Fruit fly (Drosophila melanogaster) whole organism, adult: ENCODE results near the gene Crag.
A peak's percentile ranks its signal among the peaks of the same experiment; 100 is the strongest.

ENCODE experiments used
- CG11617 ChIP-seq: fragments of 200-800 bp; sonication (Bioruptor generic); optimal IDR thresholded peaks from 2 replicates; lab custom pipeline; 2017; ENCODE audit warnings: mild to moderate bottlenecking, missing biosample characterization, missing genetic modification reagents, missing genetic modification characterization
- CG12768 ChIP-seq: fragments of 200-800 bp; sonication (Bioruptor generic); optimal IDR thresholded peaks from 2 replicates; lab custom pipeline; 2017; ENCODE audit warnings: missing biosample characterization, missing genetic modification characterization, mild to moderate bottlenecking, moderate library complexity, missing genetic modification reagents
- CG14711 ChIP-seq: fragments of 200-800 bp; sonication (Bioruptor generic); optimal IDR thresholded peaks from 2 replicates; lab custom pipeline; 2018; ENCODE audit warnings: missing biosample characterization, mild to moderate bottlenecking, missing genetic modification characterization, moderate library complexity
- CG1620 ChIP-seq: fragments of 200-800 bp; sonication (Bioruptor generic); optimal IDR thresholded peaks from 2 replicates; lab custom pipeline; 2016; ENCODE audit warnings: missing biosample characterization, missing genetic modification characterization
- CG33017 ChIP-seq: fragments of 200-800 bp; sonication (Bioruptor generic); optimal IDR thresholded peaks from 2 replicates; lab custom pipeline; 2018; ENCODE audit warnings: missing biosample characterization, mild to moderate bottlenecking, missing genetic modification characterization, moderate library complexity
- CG5204 ChIP-seq: fragments of 200-800 bp; sonication (Bioruptor generic); optimal IDR thresholded peaks from 2 replicates; lab custom pipeline; 2016; ENCODE audit warnings: missing biosample characterization, missing genetic modification characterization
- CG7045 ChIP-seq: fragments of 200-800 bp; sonication (Bioruptor generic); optimal IDR thresholded peaks from 2 replicates; lab custom pipeline; 2017; ENCODE audit warnings: missing biosample characterization, mild to moderate bottlenecking, missing genetic modification characterization
- CG7101 ChIP-seq: fragments of 200-800 bp; sonication (Bioruptor generic); optimal IDR thresholded peaks from 2 replicates; lab custom pipeline; 2018; ENCODE audit warnings: missing biosample characterization, mild to moderate bottlenecking, missing genetic modification characterization, moderate library complexity
- Clk ChIP-seq: fragments of 200-800 bp; sonication (Bioruptor generic); optimal IDR thresholded peaks from 2 replicates; lab custom pipeline; 2017; ENCODE audit warnings: missing biosample characterization, missing genetic modification characterization
- Crg-1 ChIP-seq: fragments of 200-800 bp; sonication (Bioruptor generic); optimal IDR thresholded peaks from 2 replicates; lab custom pipeline; 2016; ENCODE audit warnings: missing biosample characterization, missing genetic modification characterization
- Hr96 ChIP-seq: fragments of 200-800 bp; sonication (Bioruptor generic); optimal IDR thresholded peaks from 2 replicates; lab custom pipeline; 2016; ENCODE audit warnings: missing biosample characterization, missing genetic modification characterization
- Mnt ChIP-seq: fragments of 200-800 bp; sonication (Bioruptor generic); optimal IDR thresholded peaks from 2 replicates; lab custom pipeline; 2016; ENCODE audit warnings: missing biosample characterization, mild to moderate bottlenecking, missing genetic modification characterization
- bab1 ChIP-seq: fragments of 200-800 bp; sonication (Bioruptor generic); optimal IDR thresholded peaks from 3 replicates; lab custom pipeline; 2019; ENCODE audit warnings: missing biosample characterization, mild to moderate bottlenecking, missing genetic modification characterization, moderate library complexity
- cic ChIP-seq: fragments of 200-800 bp; sonication (Bioruptor generic); optimal IDR thresholded peaks from 2 replicates; lab custom pipeline; 2017; ENCODE audit warnings: missing biosample characterization, mild to moderate bottlenecking, missing genetic modification characterization, moderate library complexity
- cnc ChIP-seq, 2 experiments: fragments of >200 bp; optimal IDR thresholded peaks; 2 replicates each; lab custom pipeline; 2017
- kay ChIP-seq: fragments of 200-800 bp; sonication (Bioruptor generic); peaks from one replicate; lab custom pipeline; 2016; ENCODE audit warnings: missing biosample characterization, missing genetic modification characterization, borderline replicate concordance
- ovo ChIP-seq: fragments of 200-800 bp; sonication (Bioruptor generic); optimal IDR thresholded peaks from 2 replicates; lab custom pipeline; 2016; ENCODE audit warnings: missing biosample characterization, missing genetic modification characterization
- pad ChIP-seq: fragments of 200-800 bp; sonication (Bioruptor generic); optimal IDR thresholded peaks from 3 replicates; lab custom pipeline; 2017; ENCODE audit warnings: missing biosample characterization, missing genetic modification characterization, mild to moderate bottlenecking, moderate library complexity, missing genetic modification reagents
- tj ChIP-seq: fragments of 200-800 bp; sonication (Bioruptor generic); optimal IDR thresholded peaks from 3 replicates; lab custom pipeline; 2017; ENCODE audit warnings: missing biosample characterization, mild to moderate bottlenecking, missing genetic modification characterization, moderate library complexity
- toe ChIP-seq: fragments of 200-800 bp; sonication (Bioruptor generic); optimal IDR thresholded peaks from 2 replicates; lab custom pipeline; 2016; ENCODE audit warnings: missing biosample characterization, missing genetic modification characterization

Gene Crag

dm6 chrX:8573744-8574484, 17.9 kb upstream of the Crag start, which contains the start of gene CG12065:
CG12065 (plus strand) TSS chrX:8574306.
- TF ChIP-seq CG14711 (tag; lab: Kevin White, UChicago) (peak; percentile 12), pad (GFP tag; lab: Kevin White, UChicago) (no peak), Clk (GFP tag; lab: Kevin White, UChicago) (no peak), kay (GFP tag; lab: Kevin White, UChicago) (no peak), CG11617 (GFP tag; lab: Kevin White, UChicago) (no peak), CG7101 (tag; lab: Kevin White, UChicago) (no peak), bab1 (GFP tag; lab: Kevin White, UChicago) (peak; percentile 87), Hr96 (GFP tag; lab: Kevin White, UChicago) (no peak), CG12768 (GFP tag; lab: Kevin White, UChicago) (peak; percentile 23), CG1620 (GFP tag; lab: Kevin White, UChicago) (peak; percentile 16), CG5204 (GFP tag; lab: Kevin White, UChicago) (no peak), tj (GFP tag; lab: Kevin White, UChicago) (no peak), cnc (optimal IDR thresholded peaks at IDR 0.05; lab: Kevin White, UChicago) (peak in 1 of 2 experiments; percentile 31), ovo (GFP tag; lab: Kevin White, UChicago) (no peak), Crg-1 (GFP tag; lab: Kevin White, UChicago) (no peak), cic (GFP tag; lab: Kevin White, UChicago) (peak; percentile 52), Mnt (GFP tag; lab: Kevin White, UChicago) (peak; percentile 39), CG33017 (tag; lab: Kevin White, UChicago) (peak; percentile 10), CG7045 (no peak), toe (GFP tag; lab: Kevin White, UChicago) (no peak)

- TF ChIP-seq kay (GFP tag; lab: Kevin White, UChicago) (peak; percentile 93), CG1620 (GFP tag; lab: Kevin White, UChicago) (peak; percentile 25), Mnt (GFP tag; lab: Kevin White, UChicago) (peak; percentile 14), Crg-1 (GFP tag; lab: Kevin White, UChicago) (no peak), CG7045 (no peak), CG33017 (tag; lab: Kevin White, UChicago) (peak; percentile 71), CG11617 (GFP tag; lab: Kevin White, UChicago) (peak; percentile 52), ovo (GFP tag; lab: Kevin White, UChicago) (peak; percentile 26), pad (GFP tag; lab: Kevin White, UChicago) (peak; percentile 32), toe (GFP tag; lab: Kevin White, UChicago) (peak; percentile 10), tj (GFP tag; lab: Kevin White, UChicago) (peak; percentile 35), CG14711 (tag; lab: Kevin White, UChicago) (peak; percentile 71), bab1 (GFP tag; lab: Kevin White, UChicago) (peak; percentile 67), CG7101 (tag; lab: Kevin White, UChicago) (peak; percentile 82), Clk (GFP tag; lab: Kevin White, UChicago) (peak; percentile 44), cic (GFP tag; lab: Kevin White, UChicago) (no peak), CG12768 (GFP tag; lab: Kevin White, UChicago) (no peak), Hr96 (GFP tag; lab: Kevin White, UChicago) (no peak), CG5204 (GFP tag; lab: Kevin White, UChicago) (peak; percentile 43)
These were observed 17.0 kb upstream of the Crag start for dm6 chrX:8574672-8575350.

dm6 chrX:8576675-8577074, 15.2 kb upstream of the Crag start:
- TF ChIP-seq kay (GFP tag; lab: Kevin White, UChicago) = no peak
- TF ChIP-seq bab1 (GFP tag; lab: Kevin White, UChicago) = no peak
- TF ChIP-seq pad (GFP tag; lab: Kevin White, UChicago) = no peak

- no peak for TF ChIP-seq Mnt (GFP tag; lab: Kevin White, UChicago)
- TF ChIP-seq cnc (optimal IDR thresholded peaks at IDR 0.05; lab: Kevin White, UChicago) = no peak
- TF ChIP-seq CG7045 = no peak
- TF ChIP-seq toe (GFP tag; lab: Kevin White, UChicago) = no peak
- no peak for TF ChIP-seq cic (GFP tag; lab: Kevin White, UChicago)
- TF ChIP-seq CG14711 (tag; lab: Kevin White, UChicago) = no peak
- no peak for TF ChIP-seq CG11617 (GFP tag; lab: Kevin White, UChicago)
- TF ChIP-seq CG12768 (GFP tag; lab: Kevin White, UChicago) = no peak
- TF ChIP-seq Crg-1 (GFP tag; lab: Kevin White, UChicago) = no peak
These were observed 12.7 kb upstream of the Crag start for dm6 chrX:8579097-8579496.

dm6 chrX:8579875-8580274, 12.0 kb upstream of the Crag start:
- no peak for TF ChIP-seq Mnt (GFP tag; lab: Kevin White, UChicago)
- no peak for TF ChIP-seq CG12768 (GFP tag; lab: Kevin White, UChicago)
- no peak for TF ChIP-seq tj (GFP tag; lab: Kevin White, UChicago)
- TF ChIP-seq CG11617 (GFP tag; lab: Kevin White, UChicago) = no peak
- no peak for TF ChIP-seq CG7101 (tag; lab: Kevin White, UChicago)
- TF ChIP-seq cic (GFP tag; lab: Kevin White, UChicago) = no peak
- TF ChIP-seq Hr96 (GFP tag; lab: Kevin White, UChicago) = no peak
- no peak for TF ChIP-seq Clk (GFP tag; lab: Kevin White, UChicago)
